Worm (Caenorhabditis elegans) whole organism, late embryonic: ENCODE measurements around the gene rfip-1.
A peak's percentile ranks its signal among the peaks of the same experiment; 100 is the strongest.

Experiments
- C38D4.7 ChIP-seq: fragments of 200-800 bp; sonication (Bioruptor generic); optimal IDR thresholded peaks from 2 replicates; lab custom pipeline; 2018; ENCODE audit warnings: mild to moderate bottlenecking, missing genetic modification characterization, moderate library complexity, missing compliant biosample characterization
- T23F11.4 ChIP-seq: fragments of 200-800 bp; sonication (Bioruptor generic); optimal IDR thresholded peaks from 2 replicates; lab custom pipeline; 2018; ENCODE audit warnings: mild to moderate bottlenecking, missing genetic modification characterization, missing compliant biosample characterization
- ceh-18 ChIP-seq: sonication (generic microtip); optimal IDR thresholded peaks from 2 replicates; lab custom pipeline; 2016; ENCODE audit warnings: missing genetic modification characterization, missing compliant biosample characterization
- ceh-19 ChIP-seq: fragments of 200-800 bp; sonication (Bioruptor generic); optimal IDR thresholded peaks from 2 replicates; lab custom pipeline; 2018; ENCODE audit warnings: mild to moderate bottlenecking, missing genetic modification characterization, missing compliant biosample characterization
- ceh-24 ChIP-seq: sonication (generic microtip); optimal IDR thresholded peaks from 2 replicates; lab custom pipeline; 2016; ENCODE audit warnings: mild to moderate bottlenecking, missing genetic modification characterization, missing compliant biosample characterization
- ceh-31 ChIP-seq: sonication (generic microtip); optimal IDR thresholded peaks from 2 replicates; lab custom pipeline; 2016; ENCODE audit warnings: missing genetic modification characterization, missing compliant biosample characterization
- ceh-45 ChIP-seq: fragments of 200-800 bp; sonication (Bioruptor generic); IDR thresholded peaks from 2 replicates; pipeline ENCODE4 v1.3.6; 2022; ENCODE audit warnings: missing genetic modification reagents, missing genetic modification characterization, missing compliant biosample characterization
- ceh-48 ChIP-seq: sonication (generic microtip); optimal IDR thresholded peaks from 2 replicates; lab custom pipeline; 2016; ENCODE audit warnings: missing genetic modification characterization, inconsistent platforms, missing compliant biosample characterization
- dmd-4 ChIP-seq: sonication (generic microtip); optimal IDR thresholded peaks from 2 replicates; lab custom pipeline; 2016; ENCODE audit warnings: borderline replicate concordance, missing genetic modification characterization, missing compliant biosample characterization
- elt-2 ChIP-seq: sonication (generic microtip); optimal IDR thresholded peaks from 2 replicates; lab custom pipeline; 2016; ENCODE audit warnings: missing genetic modification reagents, missing genetic modification characterization, missing compliant biosample characterization
- ets-4 ChIP-seq: sonication (generic microtip); optimal IDR thresholded peaks from 2 replicates; lab custom pipeline; 2016; ENCODE audit warnings: missing genetic modification characterization, missing compliant biosample characterization
- eyg-1 ChIP-seq: sonication (generic microtip); optimal IDR thresholded peaks from 2 replicates; lab custom pipeline; 2016; ENCODE audit warnings: missing genotype, missing genetic modification characterization, missing compliant biosample characterization
- fax-1 ChIP-seq: sonication (generic microtip); optimal IDR thresholded peaks from 2 replicates; lab custom pipeline; 2016; ENCODE audit warnings: missing genotype, missing genetic modification characterization, missing compliant biosample characterization
- fkh-6 ChIP-seq: sonication (generic microtip); optimal IDR thresholded peaks from 2 replicates; lab custom pipeline; 2016; ENCODE audit warnings: missing genetic modification characterization, missing compliant biosample characterization
- gmeb-2 ChIP-seq: sonication (generic microtip); optimal IDR thresholded peaks from 2 replicates; lab custom pipeline; 2016; ENCODE audit warnings: missing genetic modification characterization, inconsistent platforms, missing compliant biosample characterization
- hlh-13 ChIP-seq: fragments of 200-800 bp; sonication (Bioruptor generic); optimal IDR thresholded peaks from 2 replicates; lab custom pipeline; 2018; ENCODE audit warnings: mild to moderate bottlenecking, missing genetic modification characterization, missing compliant biosample characterization
- hlh-15 ChIP-seq: sonication (generic microtip); optimal IDR thresholded peaks from 2 replicates; lab custom pipeline; 2016; ENCODE audit warnings: missing genetic modification characterization, missing compliant biosample characterization
- hlh-30 ChIP-seq: sonication (generic microtip); optimal IDR thresholded peaks from 2 replicates; lab custom pipeline; 2017; ENCODE audit warnings: antibody characterized with exemption, missing genetic modification characterization, missing compliant biosample characterization; ENCODE audit not compliant: insufficient read depth
- madf-2 ChIP-seq: sonication (generic microtip); optimal IDR thresholded peaks from 2 replicates; lab custom pipeline; 2017; ENCODE audit warnings: missing genetic modification characterization, missing compliant biosample characterization
- mec-3 ChIP-seq: sonication (generic microtip); optimal IDR thresholded peaks from 2 replicates; lab custom pipeline; 2016; ENCODE audit warnings: borderline replicate concordance, missing genetic modification characterization, missing compliant biosample characterization
- nfya-1 ChIP-seq: sonication (generic microtip); optimal IDR thresholded peaks from 2 replicates; lab custom pipeline; 2017; ENCODE audit warnings: missing genetic modification characterization, mild to moderate bottlenecking, missing compliant biosample characterization, antibody characterized with exemption, moderate library complexity
- nhr-11 ChIP-seq: fragments of 150-350 bp; optimal IDR thresholded peaks from 2 replicates; lab custom pipeline; 2014; ENCODE audit warnings: missing biosample characterization, missing genetic modification characterization
- npax-4 ChIP-seq: sonication (generic microtip); optimal IDR thresholded peaks from 2 replicates; lab custom pipeline; 2016; ENCODE audit warnings: missing genetic modification characterization, missing compliant biosample characterization
- odd-2 ChIP-seq: sonication (generic microtip); optimal IDR thresholded peaks from 2 replicates; lab custom pipeline; 2017; ENCODE audit warnings: antibody characterized with exemption, mild to moderate bottlenecking, missing genetic modification characterization, missing compliant biosample characterization
- pha-2 ChIP-seq: sonication (generic microtip); optimal IDR thresholded peaks from 2 replicates; lab custom pipeline; 2017; ENCODE audit warnings: mild to moderate bottlenecking, missing genetic modification characterization, missing compliant biosample characterization
- pqm-1 ChIP-seq: sonication (generic microtip); optimal IDR thresholded peaks from 2 replicates; lab custom pipeline; 2016; ENCODE audit warnings: missing genetic modification characterization, missing compliant biosample characterization
- pros-1 ChIP-seq: fragments of 150-350 bp; optimal IDR thresholded peaks from 2 replicates; lab custom pipeline; 2014; ENCODE audit warnings: missing biosample characterization, missing genetic modification reagents, missing genetic modification characterization
- ref-2 ChIP-seq: sonication (generic microtip); optimal IDR thresholded peaks from 2 replicates; lab custom pipeline; 2016; ENCODE audit warnings: missing genetic modification characterization, missing compliant biosample characterization
- rnt-1 ChIP-seq: sonication (generic microtip); optimal IDR thresholded peaks from 2 replicates; lab custom pipeline; 2016; ENCODE audit warnings: missing genetic modification characterization, missing compliant biosample characterization
- syd-9 ChIP-seq: sonication (generic microtip); optimal IDR thresholded peaks from 2 replicates; lab custom pipeline; 2016; ENCODE audit warnings: mild to moderate bottlenecking, missing genetic modification characterization, moderate library complexity, missing compliant biosample characterization
- tbx-2 ChIP-seq: sonication (generic microtip); optimal IDR thresholded peaks from 2 replicates; lab custom pipeline; 2016; ENCODE audit warnings: missing genetic modification characterization, missing compliant biosample characterization
- tbx-7 ChIP-seq: sonication (generic microtip); optimal IDR thresholded peaks from 2 replicates; lab custom pipeline; 2016; ENCODE audit warnings: missing genotype, missing genetic modification characterization, missing compliant biosample characterization
- ttx-3 ChIP-seq: sonication (generic microtip); optimal IDR thresholded peaks from 2 replicates; lab custom pipeline; 2016; ENCODE audit warnings: missing genetic modification reagents, missing genetic modification characterization, missing compliant biosample characterization
- unc-3 ChIP-seq, 2 experiments: fragments of 200-800 bp in 1 of 2; sonication (Bioruptor generic) in 1 of 2; sonication (generic microtip) in 1 of 2; conservative IDR thresholded peaks in 1 of 2; optimal IDR thresholded peaks in 1 of 2; 2 replicates each; pipeline versions ENCODE4 v1.3.6 to Lab custom; 2016 to 2022; ENCODE audit warnings: missing compliant biosample characterization in 2 of 2, missing genetic modification characterization in 2 of 2, missing genetic modification reagents in 1 of 2
- unc-42 ChIP-seq: sonication (generic microtip); optimal IDR thresholded peaks from 2 replicates; lab custom pipeline; 2016; ENCODE audit warnings: missing genotype, missing genetic modification characterization, missing compliant biosample characterization
- zip-5 ChIP-seq: sonication (generic microtip); optimal IDR thresholded peaks from 2 replicates; lab custom pipeline; 2016; ENCODE audit warnings: missing genetic modification characterization, missing compliant biosample characterization
- ztf-16 ChIP-seq: sonication (generic microtip); optimal IDR thresholded peaks from 2 replicates; lab custom pipeline; 2017; ENCODE audit warnings: missing genetic modification characterization, missing compliant biosample characterization

Gene rfip-1

DNA sequence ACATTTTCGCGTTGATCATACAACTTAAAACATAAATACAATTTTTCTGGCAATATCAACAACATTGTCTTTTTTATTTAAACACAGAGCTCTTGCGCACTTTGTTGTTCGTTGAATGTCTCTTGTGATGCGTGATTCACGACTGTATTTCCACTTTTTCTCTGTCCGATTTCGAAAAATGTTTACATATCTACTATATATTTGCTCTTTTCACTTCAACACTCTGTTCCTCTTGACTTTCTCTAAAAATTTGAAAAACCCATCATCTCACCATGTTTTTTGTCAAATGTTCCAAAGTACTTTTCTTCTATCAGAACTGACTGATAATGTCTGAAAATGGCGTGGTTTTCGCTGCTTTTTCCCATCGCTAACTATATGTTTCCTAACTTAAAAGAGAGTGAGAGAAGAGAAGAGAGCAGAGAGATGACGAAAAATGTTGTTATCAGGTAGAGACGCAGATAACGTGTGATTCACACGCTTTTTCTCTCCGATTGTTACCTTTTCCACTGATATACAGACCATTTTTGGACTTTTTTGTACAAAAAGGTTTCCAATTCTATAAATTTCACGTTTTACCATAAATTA is 27.7 kb downstream of the rfip-1 start:
- TF ChIP-seq elt-2 (peak; percentile 69), mec-3 (tag; lab: Kevin White, UChicago) (no peak)

DNA sequence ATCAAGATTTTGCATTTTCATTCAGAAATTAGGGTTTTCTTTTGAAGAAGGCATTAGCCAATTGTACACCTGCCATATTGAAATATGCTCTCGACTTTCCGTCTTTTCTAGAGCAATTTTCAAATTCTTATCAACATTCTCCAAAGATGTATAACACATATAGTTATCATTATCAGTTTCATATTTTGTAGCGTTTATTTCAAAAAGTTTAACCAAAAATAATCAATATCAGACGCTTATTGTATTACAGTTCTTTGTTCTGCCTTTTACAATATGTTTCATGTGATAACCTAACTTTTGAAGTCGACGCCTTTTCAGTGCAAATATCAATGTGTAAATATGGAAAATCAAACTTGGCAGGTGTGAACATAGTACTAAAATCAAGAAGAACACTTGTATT is 29.5 kb downstream of the rfip-1 start:
- TF ChIP-seq gmeb-2 (tag; lab: Kevin White, UChicago) (no peak), elt-2 (no peak), fkh-6 (tag; lab: Kevin White, UChicago) (no peak), tbx-7 (tag; lab: Kevin White, UChicago) (no peak), ztf-16 (no peak), ceh-19 (GFP tag; lab: Kevin White, UChicago) (no peak), ceh-45 (GFP tag; lab: Robert Waterston, UW) (no peak), npax-4 (tag; lab: Kevin White, UChicago) (no peak), T23F11.4 (no peak), nhr-11 (tag; lab: Kevin White, UChicago) (no peak), ceh-48 (tag; lab: Kevin White, UChicago) (no peak), pqm-1 (tag; lab: Kevin White, UChicago) (no peak), ceh-24 (tag; lab: Kevin White, UChicago) (no peak)

ce11 chrII:5917010-5917472 is 32.7 kb downstream of the rfip-1 start, which contains the start of gene frh-1:
Gene frh-1, plus strand, starts transcription at chrII:5917422.
- TF ChIP-seq dmd-4 (tag; lab: Kevin White, UChicago) (no peak), ets-4 (tag; lab: Kevin White, UChicago) (no peak), madf-2 (no peak), ztf-16 (no peak), ttx-3 (tag; lab: Kevin White, UChicago) (no peak), eyg-1 (tag; lab: Kevin White, UChicago) (no peak), nhr-11 (tag; lab: Kevin White, UChicago) (no peak), nfya-1 (tag; lab: Kevin White, UChicago) (no peak), hlh-13 (GFP tag; lab: Kevin White, UChicago) (no peak), ref-2 (no peak), tbx-7 (tag; lab: Kevin White, UChicago) (no peak), hlh-30 (tag; lab: Kevin White, UChicago) (no peak), zip-5 (tag; lab: Kevin White, UChicago) (no peak)

DNA sequence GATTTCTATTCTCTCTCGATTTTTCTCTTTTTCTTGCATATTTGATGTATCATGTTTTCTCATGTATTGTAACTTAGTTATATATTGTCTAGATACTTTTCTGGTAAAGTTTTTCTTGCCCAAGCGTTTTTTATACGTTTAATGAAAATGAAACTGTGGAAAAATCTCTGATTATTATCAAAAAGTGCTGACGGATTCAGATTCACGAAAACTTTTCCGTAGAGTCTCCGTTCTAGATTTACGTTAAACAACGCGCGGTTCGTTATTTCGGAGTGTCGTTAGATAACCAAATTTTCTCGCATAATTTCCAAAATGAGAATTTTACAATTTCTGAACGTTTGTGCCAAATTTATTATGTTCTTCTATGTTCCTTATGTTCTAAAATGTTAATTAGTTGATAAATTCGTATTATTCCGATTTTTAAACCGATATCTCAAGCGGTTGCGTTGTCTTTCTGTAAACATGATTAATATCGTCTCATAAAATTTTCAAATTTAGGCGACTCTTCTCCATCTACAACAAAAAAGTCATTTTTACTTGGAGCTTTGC is 33.9 kb downstream of the rfip-1 start, which contains the start of gene ptp-2:
Gene ptp-2, plus strand, starts transcription at position 499 of the 549 bp plus-strand sequence.
- TF ChIP-seq unc-3 (GFP tag; conservative IDR thresholded peaks at IDR 0.05; lab: Robert Waterston, UW) (0 out of 2 replicates have a peak, but pooled peaks have one; percentile 8), unc-3 (tag; optimal IDR thresholded peaks at IDR 0.05; lab: Kevin White, UChicago) (no peak), elt-2 (peak; percentile 21), unc-42 (tag; lab: Kevin White, UChicago) (peak; percentile 81), ztf-16 (no peak), fax-1 (tag; lab: Kevin White, UChicago) (no peak), pha-2 (tag; lab: Kevin White, UChicago) (no peak), madf-2 (no peak), ceh-18 (tag; lab: Kevin White, UChicago) (no peak), ets-4 (tag; lab: Kevin White, UChicago) (peak; percentile 27), hlh-30 (tag; lab: Kevin White, UChicago) (peak; percentile 41), pros-1 (tag; lab: Kevin White, UChicago) (no peak), ceh-31 (peak; percentile 36), rnt-1 (tag; lab: Kevin White, UChicago) (no peak)

DNA sequence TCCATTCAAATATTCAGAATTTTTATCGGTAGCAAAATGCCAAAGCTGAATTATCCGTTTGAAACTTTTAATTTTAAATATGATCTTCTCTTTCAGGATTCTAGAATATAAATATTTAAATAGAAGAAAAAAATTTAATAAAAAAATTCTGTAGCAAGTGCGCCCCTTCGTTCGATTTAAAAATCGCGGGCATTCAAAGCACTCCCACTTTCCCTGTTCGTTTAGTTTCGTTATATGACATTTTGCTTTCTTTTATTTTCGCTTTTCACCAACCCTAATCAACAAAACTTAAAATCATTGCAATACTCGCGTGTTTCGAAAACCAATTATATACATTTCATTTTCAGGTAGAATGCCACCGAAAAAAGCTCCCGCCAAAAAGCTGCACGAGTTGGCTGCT is 37.3 kb downstream of the rfip-1 start, which contains the start of gene vrk-1:
Gene vrk-1, plus strand, starts transcription at position 348 of the 400 bp plus-strand sequence.
- no peak for TF ChIP-seq ceh-48 (tag; lab: Kevin White, UChicago)
- TF ChIP-seq ttx-3 (tag; lab: Kevin White, UChicago) = no peak
- TF ChIP-seq hlh-15 (tag; lab: Kevin White, UChicago) = no peak
- TF ChIP-seq syd-9 (tag; lab: Kevin White, UChicago) = no peak
- TF ChIP-seq C38D4.7 = no peak
- TF ChIP-seq tbx-2 (tag; lab: Kevin White, UChicago) = no peak
- TF ChIP-seq odd-2 (tag; lab: Kevin White, UChicago) = no peak
